Fruit fly (Drosophila melanogaster) whole organism, pupa: ENCODE measurements around the gene Tsp26A.
A peak's percentile ranks its signal among the peaks of the same experiment; 100 is the strongest.

Experiments used
- CG10348 ChIP-seq: fragments of 200-800 bp; sonication (Bioruptor generic); IDR thresholded peaks from 2 replicates; pipeline ENCODE4 v1.3.6; 2022; ENCODE audit warnings: missing biosample characterization, missing genetic modification characterization
- CG12605 ChIP-seq: fragments of 200-800 bp; sonication (Bioruptor generic); IDR thresholded peaks from 2 replicates; pipeline ENCODE4 v1.3.6; 2022; ENCODE audit warnings: missing biosample characterization, missing genetic modification characterization
- CG13204 ChIP-seq: fragments of 200-800 bp; sonication (Bioruptor generic); optimal IDR thresholded peaks from 2 replicates; lab custom pipeline; 2018; ENCODE audit warnings: missing biosample characterization, mild to moderate bottlenecking, missing genetic modification characterization, moderate library complexity
- CG14655 ChIP-seq: fragments of 200-800 bp; sonication (Bioruptor generic); optimal IDR thresholded peaks from 3 replicates; lab custom pipeline; 2017; ENCODE audit warnings: mild to moderate bottlenecking, missing biosample characterization, missing genetic modification reagents, missing genetic modification characterization
- CG15710 ChIP-seq: fragments of 200-800 bp; sonication (Bioruptor generic); optimal IDR thresholded peaks from 2 replicates; lab custom pipeline; 2018; ENCODE audit warnings: missing biosample characterization, mild to moderate bottlenecking, missing genetic modification characterization, moderate library complexity
- CG17806 ChIP-seq: fragments of 200-800 bp; sonication (Bioruptor generic); optimal IDR thresholded peaks from 2 replicates; lab custom pipeline; 2018; ENCODE audit warnings: missing biosample characterization, mild to moderate bottlenecking, missing genetic modification characterization, moderate library complexity
- CG32121 ChIP-seq: fragments of 200-800 bp; sonication (Bioruptor generic); IDR thresholded peaks from 2 replicates; pipeline ENCODE4 v1.3.6; 2022; ENCODE audit warnings: missing biosample characterization, missing genetic modification characterization
- CG34367 ChIP-seq: fragments of 200-800 bp; sonication (Bioruptor generic); optimal IDR thresholded peaks from 2 replicates; lab custom pipeline; 2018; ENCODE audit warnings: missing biosample characterization, mild to moderate bottlenecking, missing genetic modification characterization
- CG4496 ChIP-seq: fragments of 200-800 bp; sonication (Bioruptor generic); IDR thresholded peaks from 3 replicates; pipeline ENCODE4 v1.3.6; 2022; ENCODE audit warnings: missing biosample characterization, missing genetic modification characterization
- CG8159 ChIP-seq: fragments of 200-800 bp; sonication (Bioruptor generic); optimal IDR thresholded peaks from 3 replicates; lab custom pipeline; 2018; ENCODE audit warnings: missing biosample characterization, mild to moderate bottlenecking, missing genetic modification characterization, moderate library complexity
- CG8301 ChIP-seq: fragments of 200-800 bp; sonication (Bioruptor generic); optimal IDR thresholded peaks from 2 replicates; lab custom pipeline; 2018; ENCODE audit warnings: missing biosample characterization, mild to moderate bottlenecking, missing genetic modification characterization
- CG9948 ChIP-seq: fragments of 200-800 bp; sonication (Bioruptor generic); optimal IDR thresholded peaks from 2 replicates; lab custom pipeline; 2018; ENCODE audit warnings: missing biosample characterization, mild to moderate bottlenecking, missing genetic modification characterization, moderate library complexity
- D1 ChIP-seq: fragments of 200-800 bp; sonication (Bioruptor generic); optimal IDR thresholded peaks from 2 replicates; lab custom pipeline; 2018; ENCODE audit warnings: missing biosample characterization, mild to moderate bottlenecking, missing genetic modification characterization, moderate library complexity
- EcR ChIP-seq: fragments of 200-800 bp; sonication (Bioruptor generic); optimal IDR thresholded peaks from 3 replicates; lab custom pipeline; 2019; ENCODE audit warnings: missing biosample characterization, missing genetic modification characterization, mild to moderate bottlenecking, moderate library complexity, missing genetic modification reagents
- Ets98B ChIP-seq: fragments of 200-800 bp; sonication (Bioruptor generic); IDR thresholded peaks from 2 replicates; pipeline ENCODE4 v1.3.6; 2022; ENCODE audit warnings: missing biosample characterization, missing genetic modification characterization
- Pif1A ChIP-seq: fragments of 200-800 bp; sonication (Bioruptor generic); optimal IDR thresholded peaks from 3 replicates; lab custom pipeline; 2016; ENCODE audit warnings: missing biosample characterization, missing genetic modification characterization
- Pif1B ChIP-seq: fragments of 200-800 bp; sonication (Bioruptor generic); optimal IDR thresholded peaks from 3 replicates; lab custom pipeline; 2016; ENCODE audit warnings: missing biosample characterization, missing genetic modification characterization
- Snoo ChIP-seq: fragments of 200-800 bp; sonication (Bioruptor generic); optimal IDR thresholded peaks from 3 replicates; lab custom pipeline; 2017; ENCODE audit warnings: missing biosample characterization, mild to moderate bottlenecking, missing genetic modification characterization, inconsistent platforms
- fd96Ca ChIP-seq: fragments of 200-800 bp; sonication (Bioruptor generic); IDR thresholded peaks from 3 replicates; pipeline ENCODE4 v1.3.6; 2022; ENCODE audit warnings: missing biosample characterization, missing genetic modification characterization
- gl ChIP-seq: fragments of 200-800 bp; sonication (Bioruptor generic); optimal IDR thresholded peaks from 2 replicates; lab custom pipeline; 2018; ENCODE audit warnings: missing biosample characterization, mild to moderate bottlenecking, missing genetic modification characterization
- rn ChIP-seq: fragments of 200-800 bp; sonication (Bioruptor generic); IDR thresholded peaks from 2 replicates; pipeline ENCODE4 v1.3.6; 2022; ENCODE audit warnings: missing biosample characterization, missing genetic modification characterization

The Tsp26A gene

dm6 chr2L:6006508-6007232 is 6.6 kb downstream of the Tsp26A start, which contains the start of gene Gal:
Gal (minus strand) TSS chr2L:6006827.
- TF ChIP-seq CG15710 (tag; lab: Kevin White, UChicago) (no peak), Pif1B (GFP tag; lab: Kevin White, UChicago) (no peak), CG4496 (GFP tag; lab: Robert Waterston, UW) (no peak), CG34367 (tag; lab: Kevin White, UChicago) (no peak), CG8159 (tag; lab: Kevin White, UChicago) (peak; percentile 64), Pif1A (no peak), CG17806 (tag; lab: Kevin White, UChicago) (no peak), Ets98B (peak; percentile 9; the same call in 1 of the 2 replicates), CG10348 (GFP tag; lab: Robert Waterston, UW) (no peak), CG12605 (no peak), rn (GFP tag; lab: Robert Waterston, UW) (no peak), fd96Ca (GFP tag; lab: Robert Waterston, UW) (0 out of 3 replicates have a peak, but pooled peaks have one; percentile 31), CG9948 (tag; lab: Kevin White, UChicago) (no peak)
- TF ChIP-seq, all 21 proteins: peak for 3

dm6 chr2L:6012303-6013070 is 12.5 kb downstream of the Tsp26A start, which contains the start of gene CG9098:
CG9098 (minus strand) TSS chr2L:6012338.
- TF ChIP-seq CG34367 (tag; lab: Kevin White, UChicago) = no peak
- no peak for TF ChIP-seq EcR (GFP tag; lab: Kevin White, UChicago)
- no peak for TF ChIP-seq Pif1B (GFP tag; lab: Kevin White, UChicago)
- no peak for TF ChIP-seq CG9948 (tag; lab: Kevin White, UChicago)
- no peak for TF ChIP-seq CG4496 (GFP tag; lab: Robert Waterston, UW)
- TF ChIP-seq Snoo = no peak
- no peak for TF ChIP-seq CG12605
- TF ChIP-seq Ets98B = no peak
- TF ChIP-seq CG15710 (tag; lab: Kevin White, UChicago) = no peak
- TF ChIP-seq CG32121 (GFP tag; lab: Robert Waterston, UW) = no peak
- TF ChIP-seq D1 (tag; lab: Kevin White, UChicago) = no peak
- no peak for TF ChIP-seq CG14655 (GFP tag; lab: Kevin White, UChicago)
- no peak for TF ChIP-seq CG10348 (GFP tag; lab: Robert Waterston, UW)
- no peak for TF ChIP-seq Pif1A
- no peak for TF ChIP-seq CG17806 (tag; lab: Kevin White, UChicago)
- TF ChIP-seq CG8301 (tag; lab: Kevin White, UChicago) = no peak

dm6 chr2L:6013071-6013417 is 13.0 kb downstream of the Tsp26A start:
- TF ChIP-seq fd96Ca (GFP tag; lab: Robert Waterston, UW) (no peak), Ets98B (no peak), Snoo (no peak), CG12605 (no peak), Pif1B (GFP tag; lab: Kevin White, UChicago) (no peak), D1 (tag; lab: Kevin White, UChicago) (no peak), CG10348 (GFP tag; lab: Robert Waterston, UW) (no peak), CG4496 (GFP tag; lab: Robert Waterston, UW) (no peak), CG9948 (tag; lab: Kevin White, UChicago) (no peak), CG8301 (tag; lab: Kevin White, UChicago) (no peak), CG13204 (GFP tag; lab: Kevin White, UChicago) (no peak), EcR (GFP tag; lab: Kevin White, UChicago) (no peak), CG17806 (tag; lab: Kevin White, UChicago) (no peak), CG32121 (GFP tag; lab: Robert Waterston, UW) (no peak), gl (no peak), rn (GFP tag; lab: Robert Waterston, UW) (no peak), CG14655 (GFP tag; lab: Kevin White, UChicago) (no peak)

dm6 chr2L:6019352-6020131 is 19.5 kb downstream of the Tsp26A start, which contains the start of gene H2.0:
H2.0 (minus strand) TSS chr2L:6019402.
- no peak for TF ChIP-seq Snoo
- TF ChIP-seq CG14655 (GFP tag; lab: Kevin White, UChicago) = peak; percentile 79
- no peak for TF ChIP-seq CG34367 (tag; lab: Kevin White, UChicago)
- no peak for TF ChIP-seq EcR (GFP tag; lab: Kevin White, UChicago)
- TF ChIP-seq CG13204 (GFP tag; lab: Kevin White, UChicago) = peak; percentile 10
- TF ChIP-seq fd96Ca (GFP tag; lab: Robert Waterston, UW) = 0 out of 3 replicates have a peak, but pooled peaks have one; percentile 17
- peak; percentile 62 for TF ChIP-seq CG9948 (tag; lab: Kevin White, UChicago)
- peak; percentile 73 for TF ChIP-seq CG8159 (tag; lab: Kevin White, UChicago)
- no peak for TF ChIP-seq CG32121 (GFP tag; lab: Robert Waterston, UW)
- TF ChIP-seq rn (GFP tag; lab: Robert Waterston, UW) = 0 out of 2 replicates have a peak, but pooled peaks have one; percentile 17
- peak; percentile 55 for TF ChIP-seq Pif1A
- peak; percentile 42 for TF ChIP-seq gl
- TF ChIP-seq Pif1B (GFP tag; lab: Kevin White, UChicago) = peak; percentile 75
- peak; percentile 75 for TF ChIP-seq CG15710 (tag; lab: Kevin White, UChicago)
- TF ChIP-seq CG12605 = no peak
- no peak; the same call in 2 of the 3 replicates for TF ChIP-seq CG4496 (GFP tag; lab: Robert Waterston, UW)
- peak; percentile 21; the same call in 1 of the 2 replicates for TF ChIP-seq Ets98B
- TF ChIP-seq CG8301 (tag; lab: Kevin White, UChicago) = peak; percentile 79
